Worm (Caenorhabditis elegans) whole organism, young adult: ENCODE data around the gene M199.7.
"Not testable (repeated sequence)": the region's sequence is repeated elsewhere in the genome, so short reads cannot be mapped to it uniquely, and the experiment has no call there.

ENCODE experiments used
- B0035.1 ChIP-seq: sonication (generic microtip); optimal IDR thresholded peaks from 2 replicates; lab custom pipeline; 2016; ENCODE audit warnings: missing genetic modification characterization, mild to moderate bottlenecking, missing compliant biosample characterization, missing genotype, missing genetic modification reagents
- B0336.3 ChIP-seq: fragments of 200-800 bp; sonication (Bioruptor generic); IDR thresholded peaks from 2 replicates; pipeline ENCODE4 v1.3.6; 2022; ENCODE audit warnings: missing genetic modification characterization, missing compliant biosample characterization
- F10E7.11 ChIP-seq: sonication (generic microtip); optimal IDR thresholded peaks from 2 replicates; lab custom pipeline; 2017; ENCODE audit warnings: mild to moderate bottlenecking, missing genetic modification characterization, moderate library complexity, missing compliant biosample characterization
- F23B12.7 ChIP-seq: sonication (generic microtip); optimal IDR thresholded peaks from 2 replicates; lab custom pipeline; 2017; ENCODE audit warnings: missing genetic modification characterization, mild to moderate bottlenecking, missing compliant biosample characterization, antibody characterized with exemption, moderate library complexity; ENCODE audit not compliant: insufficient read depth
- F49E8.2 ChIP-seq: sonication (generic microtip); optimal IDR thresholded peaks from 3 replicates; lab custom pipeline; 2017; ENCODE audit warnings: missing genetic modification characterization, mild to moderate bottlenecking, missing compliant biosample characterization, antibody characterized with exemption, moderate library complexity; ENCODE audit not compliant: insufficient read depth
- F57C9.4 ChIP-seq: sonication (generic microtip); optimal IDR thresholded peaks from 2 replicates; lab custom pipeline; 2017; ENCODE audit warnings: mild to moderate bottlenecking, missing genetic modification characterization, missing compliant biosample characterization
- aptf-3 ChIP-seq: fragments of 200-800 bp; sonication (Bioruptor generic); IDR thresholded peaks from 2 replicates; pipeline ENCODE4 v1.3.6; 2022; ENCODE audit warnings: missing genetic modification characterization, missing compliant biosample characterization
- attf-3 ChIP-seq: fragments of 200-800 bp; sonication (Bioruptor generic); conservative IDR thresholded peaks from 2 replicates; pipeline ENCODE4 v1.3.6; 2022; ENCODE audit warnings: missing genetic modification reagents, missing genetic modification characterization, missing compliant biosample characterization
- attf-6 ChIP-seq: fragments of 200-800 bp; sonication (Bioruptor generic); IDR thresholded peaks from 2 replicates; pipeline ENCODE4 v1.3.6; 2022; ENCODE audit warnings: missing genetic modification reagents, missing genetic modification characterization, missing compliant biosample characterization
- cebp-1 ChIP-seq, 2 experiments: fragments of 200-800 bp in 1 of 2; sonication (Bioruptor generic) in 1 of 2; sonication (generic microtip) in 1 of 2; IDR thresholded peaks in 1 of 2; optimal IDR thresholded peaks in 1 of 2; 2 replicates each; pipeline versions ENCODE4 v1.3.6 to Lab custom; 2017 to 2022; ENCODE audit warnings: missing compliant biosample characterization in 2 of 2, missing genetic modification characterization in 2 of 2, mild to moderate bottlenecking in 1 of 2, missing genetic modification reagents in 1 of 2, moderate library complexity in 1 of 2
- ceh-40 ChIP-seq: fragments of 200-800 bp; sonication (Bioruptor generic); IDR thresholded peaks from 2 replicates; pipeline ENCODE4 v1.3.6; 2022; ENCODE audit warnings: missing genetic modification characterization, missing compliant biosample characterization
- efl-1 ChIP-seq: fragments of 150-350 bp; optimal IDR thresholded peaks from 2 replicates; lab custom pipeline; 2014; ENCODE audit warnings: missing biosample characterization, missing genetic modification reagents, missing genetic modification characterization
- hlh-26 ChIP-seq: fragments of 200-800 bp; sonication (Bioruptor generic); conservative IDR thresholded peaks from 2 replicates; pipeline ENCODE4 v1.3.6; 2022; ENCODE audit warnings: missing genetic modification reagents, missing genetic modification characterization, missing compliant biosample characterization
- hrde-1 ChIP-seq: sonication (generic microtip); optimal IDR thresholded peaks from 2 replicates; lab custom pipeline; 2016; ENCODE audit warnings: missing genetic modification characterization, mild to moderate bottlenecking, missing compliant biosample characterization, moderate library complexity, missing genotype, missing genetic modification reagents, borderline replicate concordance
- let-526 ChIP-seq: fragments of 200-800 bp; sonication (Bioruptor generic); IDR thresholded peaks from 2 replicates; pipeline ENCODE4 v1.3.6; 2022; ENCODE audit warnings: missing genetic modification reagents, missing genetic modification characterization, missing compliant biosample characterization
- lin-54 ChIP-seq: fragments of 200-800 bp; sonication (Bioruptor generic); optimal IDR thresholded peaks from 2 replicates; lab custom pipeline; 2018; ENCODE audit warnings: mild to moderate bottlenecking, missing genetic modification characterization, missing compliant biosample characterization
- lsl-1 ChIP-seq: fragments of 200-800 bp; sonication (Bioruptor generic); optimal IDR thresholded peaks from 2 replicates; lab custom pipeline; 2018; ENCODE audit warnings: mild to moderate bottlenecking, missing genetic modification characterization, moderate library complexity, missing compliant biosample characterization
- madf-10 ChIP-seq: sonication (generic microtip); optimal IDR thresholded peaks from 2 replicates; lab custom pipeline; 2016; ENCODE audit warnings: mild to moderate bottlenecking, missing genetic modification characterization, missing compliant biosample characterization
- mel-28 ChIP-seq: sonication (generic microtip); optimal IDR thresholded peaks from 2 replicates; lab custom pipeline; 2016; ENCODE audit warnings: borderline replicate concordance, mild to moderate bottlenecking, missing genetic modification characterization, missing compliant biosample characterization
- nhr-179 ChIP-seq: sonication (generic microtip); optimal IDR thresholded peaks from 2 replicates; lab custom pipeline; 2016; ENCODE audit warnings: mild to moderate bottlenecking, missing genetic modification characterization, missing compliant biosample characterization
- pha-4 ChIP-seq: fragments of 150-350 bp; sonication (generic microtip); optimal IDR thresholded peaks from 2 replicates; lab custom pipeline; 2014; ENCODE audit warnings: missing biosample characterization, missing genetic modification reagents, missing genetic modification characterization
- rcor-1 ChIP-seq: fragments of 200-800 bp; sonication (Bioruptor generic); IDR thresholded peaks from 2 replicates; pipeline ENCODE4 v1.3.6; 2022; ENCODE audit warnings: missing genetic modification reagents, missing genetic modification characterization, missing compliant biosample characterization
- repo-1 ChIP-seq: sonication (generic microtip); optimal IDR thresholded peaks from 2 replicates; lab custom pipeline; 2017; ENCODE audit warnings: mild to moderate bottlenecking, missing genetic modification characterization, missing compliant biosample characterization
- rpc-1 ChIP-seq, 2 experiments: fragments of 150-350 bp in 1 of 2; sonication (generic microtip) in 1 of 2; optimal IDR thresholded peaks; 2 replicates each; lab custom pipeline; 2014 to 2018; ENCODE audit warnings: missing biosample characterization in 1 of 2, missing genetic modification characterization in 1 of 2, missing genetic modification reagents in 1 of 2, missing genotype in 1 of 2
- snpc-1.1 ChIP-seq: sonication (generic microtip); optimal IDR thresholded peaks from 2 replicates; lab custom pipeline; 2017; ENCODE audit warnings: missing genetic modification characterization, mild to moderate bottlenecking, missing compliant biosample characterization, antibody characterized with exemption, moderate library complexity, missing genotype, missing genetic modification reagents; ENCODE audit not compliant: insufficient read depth
- tbp1 ChIP-seq: fragments of 200-800 bp; sonication (Bioruptor generic); optimal IDR thresholded peaks from 2 replicates; lab custom pipeline; 2018; ENCODE audit warnings: mild to moderate bottlenecking, missing genetic modification characterization, missing compliant biosample characterization
- tbx-9 ChIP-seq: sonication (generic microtip); optimal IDR thresholded peaks from 2 replicates; lab custom pipeline; 2016; ENCODE audit warnings: borderline replicate concordance, missing genetic modification characterization, inconsistent platforms, missing compliant biosample characterization
- tlf-1 ChIP-seq: fragments of 200-800 bp; sonication (Bioruptor generic); optimal IDR thresholded peaks from 2 replicates; lab custom pipeline; 2018; ENCODE audit warnings: mild to moderate bottlenecking, missing genetic modification characterization, missing compliant biosample characterization
- unc-130 ChIP-seq: sonication (generic microtip); optimal IDR thresholded peaks from 2 replicates; lab custom pipeline; 2016; ENCODE audit warnings: missing genetic modification reagents, missing genetic modification characterization, missing compliant biosample characterization
- ztf-26 ChIP-seq: sonication (generic microtip); optimal IDR thresholded peaks from 2 replicates; lab custom pipeline; 2017; ENCODE audit warnings: missing genetic modification characterization, missing compliant biosample characterization
- ztf-3 ChIP-seq: fragments of 200-800 bp; sonication (Bioruptor generic); optimal IDR thresholded peaks from 2 replicates; lab custom pipeline; 2018; ENCODE audit warnings: mild to moderate bottlenecking, missing genetic modification characterization, missing compliant biosample characterization

Gene M199.7

DNA sequence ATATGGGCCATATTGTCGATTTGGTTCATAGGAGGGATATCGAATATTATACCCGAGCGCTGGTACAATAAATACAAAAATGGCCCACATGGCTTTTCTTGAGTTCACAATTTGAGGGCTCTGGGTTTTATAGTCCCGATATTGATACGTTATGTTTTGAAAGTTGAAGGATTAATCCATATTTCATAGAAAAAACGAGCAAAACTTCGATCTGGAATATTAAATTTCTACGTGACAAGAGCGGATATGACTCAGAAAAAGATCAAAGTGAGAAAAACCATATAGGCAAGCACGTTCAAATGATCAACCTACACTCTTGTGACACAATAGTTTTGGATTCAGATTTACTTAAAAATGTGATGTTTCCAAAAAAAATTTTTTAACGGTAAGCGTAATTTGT lies 8.7 kb downstream of the M199.7 start, which contains the start of gene col-135:
col-135 (minus strand) TSS at position 101 of the 400 bp plus-strand sequence.
- TF ChIP-seq hrde-1 (tag; lab: Kevin White, UChicago) (no peak), mel-28 (tag; lab: Kevin White, UChicago) (no peak), cebp-1 (GFP tag; IDR thresholded peaks at IDR 0.05; lab: Robert Waterston, UW) (no peak), cebp-1 (tag; optimal IDR thresholded peaks at IDR 0.05; lab: Kevin White, UChicago) (no peak)

DNA sequence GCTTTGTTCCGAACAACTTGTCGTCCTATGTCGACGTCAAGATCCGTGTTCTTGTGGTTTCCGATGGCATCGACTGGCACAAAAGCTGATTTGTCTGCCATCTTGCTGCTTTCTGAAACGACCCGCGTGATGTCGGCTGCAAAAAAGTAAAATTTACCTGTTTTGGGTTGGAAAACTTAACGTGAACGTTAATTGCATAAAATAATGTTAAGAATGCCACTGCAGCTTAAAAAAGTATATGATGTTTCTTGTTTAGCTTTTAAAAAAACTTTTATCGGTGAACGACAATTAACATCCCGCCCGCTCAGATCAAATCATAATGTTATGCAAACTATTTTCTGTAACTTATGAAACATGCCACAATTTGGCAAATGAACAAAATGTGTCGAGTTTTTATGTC lies 10.9 kb downstream of the M199.7 start, which contains the start of gene M199.8:
M199.8 (minus strand) TSS at position 101 of the 400 bp plus-strand sequence.
- TF ChIP-seq rpc-1 (optimal IDR thresholded peaks at IDR 0.05; lab: Kevin White, UChicago); rpc-1 (tag; optimal IDR thresholded peaks at IDR 0.05; lab: Kevin White, UChicago); repo-1 (tag; lab: Kevin White, UChicago); attf-3 (GFP tag; lab: Robert Waterston, UW): not testable (repeated sequence)
- TF ChIP-seq, all 124 proteins: peak for 0; not testable (repeated sequence) for 124

DNA sequence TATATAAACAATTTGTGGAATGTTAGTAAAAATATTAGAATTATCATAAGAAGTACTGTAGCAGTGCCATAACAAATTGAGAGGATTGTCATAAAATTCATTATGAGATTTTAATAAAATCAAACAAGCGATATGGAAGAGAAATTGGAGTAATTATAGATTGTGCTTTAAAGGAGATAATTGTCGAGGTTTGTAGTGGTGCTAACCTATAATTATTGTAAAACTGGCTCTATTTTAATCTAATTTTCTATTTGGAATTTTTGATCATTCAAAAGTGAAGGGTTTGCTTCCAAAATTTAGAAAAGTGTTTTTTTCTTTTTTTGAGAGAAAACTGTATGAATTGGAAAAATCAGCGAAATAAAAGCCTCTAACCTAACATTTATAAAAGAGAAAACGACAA lies 17.9 kb downstream of the M199.7 start, which contains the start of gene srg-51:
srg-51 (minus strand) TSS at position 101 of the 400 bp plus-strand sequence.
- TF ChIP-seq tbp1 (GFP tag; lab: Kevin White, UChicago) (no peak), pha-4 (no peak), lin-54 (GFP tag; lab: Kevin White, UChicago) (no peak), F57C9.4 (no peak), B0035.1 (tag; lab: Kevin White, UChicago) (no peak), lsl-1 (GFP tag; lab: Kevin White, UChicago) (no peak)

- TF ChIP-seq B0336.3 (no peak), rcor-1 (GFP tag; lab: Robert Waterston, UW) (no peak), let-526 (GFP tag; lab: Robert Waterston, UW) (no peak), ztf-26 (tag; lab: Kevin White, UChicago) (no peak), ceh-40 (no peak), snpc-1.1 (tag; lab: Kevin White, UChicago) (no peak), hlh-26 (GFP tag; lab: Robert Waterston, UW) (no peak), tbx-9 (tag; lab: Kevin White, UChicago) (no peak), madf-10 (tag; lab: Kevin White, UChicago) (no peak), F23B12.7 (no peak), efl-1 (GFP tag; lab: Kevin White, UChicago) (no peak), attf-6 (GFP tag; lab: Robert Waterston, UW) (no peak), F49E8.2 (tag; lab: Kevin White, UChicago) (no peak), unc-130 (GFP tag; lab: Kevin White, UChicago) (no peak), tlf-1 (GFP tag; lab: Kevin White, UChicago) (no peak), nhr-179 (no peak), F10E7.11 (tag; lab: Kevin White, UChicago) (no peak), aptf-3 (GFP tag; lab: Robert Waterston, UW) (no peak), ztf-3 (GFP tag; lab: Kevin White, UChicago) (no peak)
- TF ChIP-seq, all 124 proteins: peak for 0
Observed at ce11 chrIV:15147104-15147503, 24.1 kb downstream of the M199.7 start, which contains the start of gene str-78. str-78 (minus strand) TSS chrIV:15147204.
